Fruit fly (Drosophila melanogaster) S2 (cell line): ENCODE data around the gene Sap30.

ENCODE experiments used
- CG8478 ChIP-seq: fragments of >200 bp; optimal IDR thresholded peaks from 2 replicates; lab custom pipeline; 2018
- CTCF ChIP-seq, 2 experiments: fragments of >200 bp; optimal IDR thresholded peaks; 2 replicates each; lab custom pipeline; 2018

The Sap30 gene

DNA sequence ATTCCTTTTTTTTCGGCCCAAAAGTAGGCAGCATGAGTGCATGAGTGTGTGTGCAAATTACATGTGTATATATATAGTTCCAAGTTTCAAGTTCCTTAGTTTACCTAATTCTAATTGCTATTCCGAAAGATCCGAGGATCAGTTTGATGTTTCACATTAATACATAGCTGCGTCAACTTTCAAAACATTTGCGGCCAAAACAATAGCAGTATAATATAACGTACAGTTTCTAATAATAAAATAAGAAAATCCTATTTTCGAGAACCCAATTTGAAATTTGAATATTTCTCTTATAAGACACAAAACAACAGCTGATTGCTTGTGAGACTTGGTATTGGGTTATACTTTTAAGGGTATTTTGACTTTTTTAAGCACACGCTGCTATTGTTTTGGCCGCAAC, 52.0 kb downstream of the Sap30 start:
- no peak for TF ChIP-seq CG8478 (lab: Kevin White, UChicago)
- no peak for TF ChIP-seq CTCF (optimal IDR thresholded peaks at IDR 0.05; lab: Kevin White, UChicago)
